Worm (Caenorhabditis elegans) whole organism, late embryonic: Measurements from ENCODE around the gene gst-33.

Source experiments
- C38D4.7 ChIP-seq: fragments of 200-800 bp; sonication (Bioruptor generic); optimal IDR thresholded peaks from 2 replicates; lab custom pipeline; 2018; ENCODE audit warnings: mild to moderate bottlenecking, missing genetic modification characterization, moderate library complexity, missing compliant biosample characterization
- Y22D7AL.16 ChIP-seq: sonication (generic microtip); optimal IDR thresholded peaks from 2 replicates; lab custom pipeline; 2016; ENCODE audit warnings: missing genetic modification characterization, missing compliant biosample characterization
- ceh-14 ChIP-seq: sonication (generic microtip); optimal IDR thresholded peaks from 2 replicates; lab custom pipeline; 2016; ENCODE audit warnings: missing genotype, missing genetic modification characterization, missing compliant biosample characterization
- ceh-18 ChIP-seq: sonication (generic microtip); optimal IDR thresholded peaks from 2 replicates; lab custom pipeline; 2016; ENCODE audit warnings: missing genetic modification characterization, missing compliant biosample characterization
- ceh-19 ChIP-seq: fragments of 200-800 bp; sonication (Bioruptor generic); optimal IDR thresholded peaks from 2 replicates; lab custom pipeline; 2018; ENCODE audit warnings: mild to moderate bottlenecking, missing genetic modification characterization, missing compliant biosample characterization
- ceh-22 ChIP-seq: sonication (generic microtip); optimal IDR thresholded peaks from 2 replicates; lab custom pipeline; 2017; ENCODE audit warnings: missing biosample characterization, missing genetic modification characterization
- ceh-34 ChIP-seq: sonication (generic microtip); optimal IDR thresholded peaks from 2 replicates; lab custom pipeline; 2016; ENCODE audit warnings: mild to moderate bottlenecking, missing genetic modification characterization, missing compliant biosample characterization
- ceh-48 ChIP-seq: sonication (generic microtip); optimal IDR thresholded peaks from 2 replicates; lab custom pipeline; 2016; ENCODE audit warnings: missing genetic modification characterization, inconsistent platforms, missing compliant biosample characterization
- ceh-9 ChIP-seq: sonication (generic microtip); optimal IDR thresholded peaks from 2 replicates; lab custom pipeline; 2016; ENCODE audit warnings: mild to moderate bottlenecking, missing genetic modification characterization, inconsistent platforms, missing compliant biosample characterization
- che-1 ChIP-seq: sonication (generic microtip); optimal IDR thresholded peaks from 2 replicates; lab custom pipeline; 2016; ENCODE audit warnings: mild to moderate bottlenecking, missing genetic modification characterization, missing compliant biosample characterization
- elt-2 ChIP-seq: sonication (generic microtip); optimal IDR thresholded peaks from 2 replicates; lab custom pipeline; 2016; ENCODE audit warnings: missing genetic modification reagents, missing genetic modification characterization, missing compliant biosample characterization
- ets-4 ChIP-seq: sonication (generic microtip); optimal IDR thresholded peaks from 2 replicates; lab custom pipeline; 2016; ENCODE audit warnings: missing genetic modification characterization, missing compliant biosample characterization
- eyg-1 ChIP-seq: sonication (generic microtip); optimal IDR thresholded peaks from 2 replicates; lab custom pipeline; 2016; ENCODE audit warnings: missing genotype, missing genetic modification characterization, missing compliant biosample characterization
- fkh-10 ChIP-seq: fragments of 150-350 bp; optimal IDR thresholded peaks from 2 replicates; lab custom pipeline; 2014; ENCODE audit warnings: missing biosample characterization, missing genetic modification reagents, missing genetic modification characterization
- fkh-6 ChIP-seq: sonication (generic microtip); optimal IDR thresholded peaks from 2 replicates; lab custom pipeline; 2016; ENCODE audit warnings: missing genetic modification characterization, missing compliant biosample characterization
- hlh-13 ChIP-seq: fragments of 200-800 bp; sonication (Bioruptor generic); optimal IDR thresholded peaks from 2 replicates; lab custom pipeline; 2018; ENCODE audit warnings: mild to moderate bottlenecking, missing genetic modification characterization, missing compliant biosample characterization
- hlh-30 ChIP-seq: sonication (generic microtip); optimal IDR thresholded peaks from 2 replicates; lab custom pipeline; 2017; ENCODE audit warnings: antibody characterized with exemption, missing genetic modification characterization, missing compliant biosample characterization; ENCODE audit not compliant: insufficient read depth
- hlh-8 ChIP-seq: sonication (generic microtip); optimal IDR thresholded peaks from 2 replicates; lab custom pipeline; 2016; ENCODE audit warnings: missing genotype, missing genetic modification characterization, missing compliant biosample characterization
- mec-3 ChIP-seq: sonication (generic microtip); optimal IDR thresholded peaks from 2 replicates; lab custom pipeline; 2016; ENCODE audit warnings: borderline replicate concordance, missing genetic modification characterization, missing compliant biosample characterization
- nhr-11 ChIP-seq: fragments of 150-350 bp; optimal IDR thresholded peaks from 2 replicates; lab custom pipeline; 2014; ENCODE audit warnings: missing biosample characterization, missing genetic modification characterization
- nhr-232 ChIP-seq: sonication (generic microtip); optimal IDR thresholded peaks from 2 replicates; lab custom pipeline; 2016; ENCODE audit warnings: missing genetic modification characterization, missing compliant biosample characterization
- npax-4 ChIP-seq: sonication (generic microtip); optimal IDR thresholded peaks from 2 replicates; lab custom pipeline; 2016; ENCODE audit warnings: missing genetic modification characterization, missing compliant biosample characterization
- odd-2 ChIP-seq: sonication (generic microtip); optimal IDR thresholded peaks from 2 replicates; lab custom pipeline; 2017; ENCODE audit warnings: antibody characterized with exemption, mild to moderate bottlenecking, missing genetic modification characterization, missing compliant biosample characterization
- pag-3 ChIP-seq: sonication (generic microtip); optimal IDR thresholded peaks from 2 replicates; lab custom pipeline; 2016; ENCODE audit warnings: missing compliant biosample characterization, missing genetic modification characterization, borderline replicate concordance
- pha-4 ChIP-seq: fragments of 150-350 bp; optimal IDR thresholded peaks from 2 replicates; lab custom pipeline; 2018; ENCODE audit warnings: missing biosample characterization, missing genetic modification reagents, missing genetic modification characterization
- pqm-1 ChIP-seq: sonication (generic microtip); optimal IDR thresholded peaks from 2 replicates; lab custom pipeline; 2016; ENCODE audit warnings: missing genetic modification characterization, missing compliant biosample characterization
- ref-2 ChIP-seq: sonication (generic microtip); optimal IDR thresholded peaks from 2 replicates; lab custom pipeline; 2016; ENCODE audit warnings: missing genetic modification characterization, missing compliant biosample characterization
- sdc-2 ChIP-seq: sonication (generic microtip); optimal IDR thresholded peaks from 2 replicates; lab custom pipeline; 2016; ENCODE audit warnings: missing genotype, missing genetic modification characterization, missing compliant biosample characterization
- sox-2 ChIP-seq: fragments of 200-800 bp; sonication (Bioruptor generic); IDR thresholded peaks from 2 replicates; pipeline ENCODE4 v1.3.6; 2022; ENCODE audit warnings: missing genetic modification reagents, missing genetic modification characterization, missing compliant biosample characterization
- syd-9 ChIP-seq: sonication (generic microtip); optimal IDR thresholded peaks from 2 replicates; lab custom pipeline; 2016; ENCODE audit warnings: mild to moderate bottlenecking, missing genetic modification characterization, moderate library complexity, missing compliant biosample characterization
- tbx-2 ChIP-seq: sonication (generic microtip); optimal IDR thresholded peaks from 2 replicates; lab custom pipeline; 2016; ENCODE audit warnings: missing genetic modification characterization, missing compliant biosample characterization
- ttx-3 ChIP-seq: sonication (generic microtip); optimal IDR thresholded peaks from 2 replicates; lab custom pipeline; 2016; ENCODE audit warnings: missing genetic modification reagents, missing genetic modification characterization, missing compliant biosample characterization
- unc-3 ChIP-seq, 2 experiments: fragments of 200-800 bp in 1 of 2; sonication (Bioruptor generic) in 1 of 2; sonication (generic microtip) in 1 of 2; conservative IDR thresholded peaks in 1 of 2; optimal IDR thresholded peaks in 1 of 2; 2 replicates each; pipeline versions ENCODE4 v1.3.6 to Lab custom; 2016 to 2022; ENCODE audit warnings: missing compliant biosample characterization in 2 of 2, missing genetic modification characterization in 2 of 2, missing genetic modification reagents in 1 of 2
- unc-86 ChIP-seq: sonication (generic microtip); optimal IDR thresholded peaks from 2 replicates; lab custom pipeline; 2016; ENCODE audit warnings: missing genetic modification characterization, missing compliant biosample characterization
- zip-5 ChIP-seq: sonication (generic microtip); optimal IDR thresholded peaks from 2 replicates; lab custom pipeline; 2016; ENCODE audit warnings: missing genetic modification characterization, missing compliant biosample characterization
- ztf-16 ChIP-seq: sonication (generic microtip); optimal IDR thresholded peaks from 2 replicates; lab custom pipeline; 2017; ENCODE audit warnings: missing genetic modification characterization, missing compliant biosample characterization

The gst-33 gene

ce11 chrV:3449810-3450209, 18.6 kb downstream of the gst-33 start:
- TF ChIP-seq tbx-2 (tag; lab: Kevin White, UChicago) (peak; percentile 8), ref-2 (tag; lab: Kevin White, UChicago) (no peak), elt-2 (no peak)

- TF ChIP-seq ref-2 (tag; lab: Kevin White, UChicago): peak; percentile 23
- TF ChIP-seq pha-4 (tag; lab: Kevin White, UChicago): no peak
- peak; percentile 2 for TF ChIP-seq ceh-19 (GFP tag; lab: Kevin White, UChicago)
- no peak for TF ChIP-seq pqm-1 (tag; lab: Kevin White, UChicago)
- TF ChIP-seq eyg-1: no peak
- TF ChIP-seq ceh-34 (tag; lab: Kevin White, UChicago): peak; percentile 92
- no peak for TF ChIP-seq C38D4.7
- no peak for TF ChIP-seq sdc-2
- TF ChIP-seq ets-4: no peak
- peak; percentile 37 for TF ChIP-seq tbx-2 (tag; lab: Kevin White, UChicago)
These were observed 23.1 kb downstream of the gst-33 start for ce11 chrV:3445090-3445832.

ce11 chrV:3444777-3445089, 23.6 kb downstream of the gst-33 start, which contains the start of gene cfz-2:
Gene cfz-2, minus strand, starts transcription at chrV:3444877.
- TF ChIP-seq eyg-1 (no peak), ceh-34 (tag; lab: Kevin White, UChicago) (peak; percentile 71)

- TF ChIP-seq hlh-13 (no peak), syd-9 (no peak), pha-4 (tag; lab: Kevin White, UChicago) (no peak), pag-3 (tag; lab: Kevin White, UChicago) (no peak), che-1 (no peak), ceh-48 (tag; lab: Kevin White, UChicago) (no peak), sdc-2 (no peak), ceh-9 (tag; lab: Kevin White, UChicago) (no peak), fkh-6 (no peak), elt-2 (no peak), odd-2 (tag; lab: Kevin White, UChicago) (no peak), ztf-16 (tag; lab: Kevin White, UChicago) (no peak), zip-5 (tag; lab: Kevin White, UChicago) (no peak), hlh-30 (tag; lab: Kevin White, UChicago) (no peak), hlh-8 (no peak), unc-86 (tag; lab: Kevin White, UChicago) (no peak), ceh-18 (tag; lab: Kevin White, UChicago) (no peak), nhr-232 (tag; lab: Kevin White, UChicago) (no peak)
These were observed 25.8 kb downstream of the gst-33 start for ce11 chrV:3442609-3443008.

ce11 chrV:3431535-3431990, 36.8 kb downstream of the gst-33 start, which contains the start of the genes T20D4.19 and srj-9:
Gene T20D4.19, minus strand, starts transcription at chrV:3431635.
Gene srj-9, plus strand, starts transcription at chrV:3431940.
- TF ChIP-seq C38D4.7: no peak
- no peak for TF ChIP-seq fkh-10 (GFP tag; lab: Kevin White, UChicago)
- no peak for TF ChIP-seq ceh-18 (tag; lab: Kevin White, UChicago)
- TF ChIP-seq npax-4 (tag; lab: Kevin White, UChicago): no peak
- TF ChIP-seq ztf-16 (tag; lab: Kevin White, UChicago): no peak
- no peak for TF ChIP-seq ref-2 (tag; lab: Kevin White, UChicago)
- TF ChIP-seq ceh-22 (tag; lab: Kevin White, UChicago): no peak
- no peak for TF ChIP-seq ceh-14
- TF ChIP-seq zip-5 (tag; lab: Kevin White, UChicago): no peak
- no peak for TF ChIP-seq sox-2 (GFP tag; lab: Robert Waterston, UW)
- TF ChIP-seq che-1: no peak
- TF ChIP-seq pqm-1 (tag; lab: Kevin White, UChicago): no peak
- no peak for TF ChIP-seq Y22D7AL.16 (tag; lab: Kevin White, UChicago)
- no peak for TF ChIP-seq ttx-3 (tag; lab: Kevin White, UChicago)
- no peak for TF ChIP-seq mec-3
- TF ChIP-seq ets-4: no peak
- no peak for TF ChIP-seq ceh-9 (tag; lab: Kevin White, UChicago)
- TF ChIP-seq unc-3 (GFP tag; conservative IDR thresholded peaks at IDR 0.05; lab: Robert Waterston, UW): no peak
- no peak for TF ChIP-seq unc-3 (tag; optimal IDR thresholded peaks at IDR 0.05; lab: Kevin White, UChicago)
- no peak for TF ChIP-seq nhr-11 (tag; lab: Kevin White, UChicago)
